Worm (Caenorhabditis elegans) whole organism, early embryonic: ENCODE results near the gene F41F3.8.

Experiments used
- B0310.2 ChIP-seq: sonication (generic microtip); optimal IDR thresholded peaks from 2 replicates; lab custom pipeline; 2016; ENCODE audit warnings: mild to moderate bottlenecking, missing genetic modification characterization, missing compliant biosample characterization
- F13C5.2 ChIP-seq: sonication (generic microtip); optimal IDR thresholded peaks from 2 replicates; lab custom pipeline; 2017; ENCODE audit warnings: mild to moderate bottlenecking, missing genetic modification characterization, inconsistent platforms, missing compliant biosample characterization
- aly-1 ChIP-seq: sonication (generic microtip); optimal IDR thresholded peaks from 2 replicates; lab custom pipeline; 2016; ENCODE audit warnings: missing genetic modification characterization, missing compliant biosample characterization
- ama-1 ChIP-seq: fragments of 150-350 bp; optimal IDR thresholded peaks from 2 replicates; lab custom pipeline; 2014
- ceh-13 ChIP-seq: fragments of 200-800 bp; sonication (Bioruptor generic); optimal IDR thresholded peaks from 2 replicates; lab custom pipeline; 2018; ENCODE audit warnings: mild to moderate bottlenecking, missing genetic modification characterization, missing compliant biosample characterization
- ceh-36 ChIP-seq: sonication (generic microtip); optimal IDR thresholded peaks from 2 replicates; lab custom pipeline; 2016; ENCODE audit warnings: missing genetic modification characterization, inconsistent platforms, missing compliant biosample characterization
- flt-1 ChIP-seq: fragments of 200-800 bp; sonication (Bioruptor generic); IDR thresholded peaks from 2 replicates; pipeline ENCODE4 v1.3.6; 2022; ENCODE audit warnings: missing genetic modification characterization, missing compliant biosample characterization
- hmg-4 ChIP-seq: fragments of 200-800 bp; sonication (Bioruptor generic); optimal IDR thresholded peaks from 2 replicates; lab custom pipeline; 2018; ENCODE audit warnings: mild to moderate bottlenecking, missing genetic modification characterization, missing compliant biosample characterization
- hnd-1 ChIP-seq: sonication (generic microtip); optimal IDR thresholded peaks from 2 replicates; lab custom pipeline; 2016; ENCODE audit warnings: missing genetic modification characterization, missing compliant biosample characterization
- pes-1 ChIP-seq: fragments of 200-800 bp; sonication (Bioruptor generic); IDR thresholded peaks from 2 replicates; pipeline ENCODE4 v1.3.6; 2022; ENCODE audit warnings: missing genetic modification reagents, missing genetic modification characterization, missing compliant biosample characterization
- scrt-1 ChIP-seq: fragments of 200-800 bp; sonication (Bioruptor generic); IDR thresholded peaks from 2 replicates; pipeline ENCODE4 v1.3.6; 2022; ENCODE audit warnings: missing genetic modification characterization, missing compliant biosample characterization
- sea-1 ChIP-seq: fragments of 200-800 bp; sonication (Bioruptor generic); conservative IDR thresholded peaks from 2 replicates; pipeline ENCODE4 v1.3.6; 2022; ENCODE audit warnings: missing genetic modification characterization, missing compliant biosample characterization
- tbx-11 ChIP-seq: fragments of 200-800 bp; sonication (Bioruptor generic); IDR thresholded peaks from 2 replicates; pipeline ENCODE4 v1.3.6; 2022; ENCODE audit warnings: missing genetic modification characterization, missing compliant biosample characterization
- tra-4 ChIP-seq: sonication (generic microtip); optimal IDR thresholded peaks from 2 replicates; lab custom pipeline; 2017; ENCODE audit warnings: missing genetic modification characterization, missing compliant biosample characterization

DNA sequence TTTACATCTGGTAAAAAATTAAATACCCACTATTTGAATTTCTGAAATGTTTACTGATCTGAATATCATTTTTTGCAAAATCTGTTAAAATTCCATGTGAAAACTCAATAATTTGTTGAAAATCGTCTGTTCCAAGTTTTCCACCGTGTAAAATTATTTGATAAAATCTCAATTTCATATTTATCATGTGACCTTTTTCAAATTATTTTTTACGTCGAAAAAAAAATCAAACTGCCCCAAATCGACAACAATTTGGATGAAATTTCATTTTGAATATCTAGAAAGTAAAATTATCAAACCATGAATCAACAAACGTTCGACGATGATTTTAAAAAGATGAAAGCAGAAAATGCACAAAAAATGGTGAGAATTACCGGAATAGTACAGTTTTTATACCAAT is 6.5 kb downstream of the F41F3.8 start, which contains the start of gene F41F3.9:
- TF ChIP-seq ceh-36 (tag; lab: Kevin White, UChicago) (no peak), hnd-1 (tag; lab: Kevin White, UChicago) (no peak), pes-1 (GFP tag; lab: Robert Waterston, UW) (no peak), F13C5.2 (no peak), scrt-1 (no peak), ama-1 (no peak), tbx-11 (no peak), hmg-4 (GFP tag; lab: Kevin White, UChicago) (no peak), tra-4 (tag; lab: Kevin White, UChicago) (no peak), sea-1 (no peak), ceh-13 (GFP tag; lab: Kevin White, UChicago) (no peak), aly-1 (tag; lab: Kevin White, UChicago) (no peak), B0310.2 (no peak), flt-1 (GFP tag; lab: Robert Waterston, UW) (no peak)
